Fruit fly (Drosophila melanogaster): ENCODE data around the gene CG11885.

CG11885 gene

dm6 chr2L:419620-420184 is 1.5 kb downstream of the CG11885 start, which contains the start of the genes CG13690 and RpLP1 (continued):
- peak; percentile 56 for TF ChIP-seq CG8290 (GFP tag; optimal IDR thresholded peaks at IDR 0.05)
- TF ChIP-seq CG8290 (tag; optimal IDR thresholded peaks at IDR 0.05), result peak; percentile 41 to 85
- peak; percentile 73 for TF ChIP-seq sug (tag; optimal IDR thresholded peaks at IDR 0.05)
- no peak for TF ChIP-seq CG31388 (GFP tag; optimal IDR thresholded peaks at IDR 0.05)
- no peak for TF ChIP-seq sima (GFP tag; optimal IDR thresholded peaks at IDR 0.05)
- no peak for TF ChIP-seq ERR (GFP tag; optimal IDR thresholded peaks at IDR 0.05)
- TF ChIP-seq Mad (GFP tag; optimal IDR thresholded peaks at IDR 0.05), result peak; percentile 22
- peak; percentile 13 for TF ChIP-seq Kr (GFP tag; optimal IDR thresholded peaks at IDR 0.05)
- peak; percentile 31 for TF ChIP-seq D19B (GFP tag; optimal IDR thresholded peaks at IDR 0.05)
- peak; percentile 11 for TF ChIP-seq jumu (GFP tag; optimal IDR thresholded peaks at IDR 0.05)
- TF ChIP-seq NC2β (GFP tag; optimal IDR thresholded peaks at IDR 0.05), result peak; percentile 98
- no peak for TF ChIP-seq CG11093 (GFP tag; IDR thresholded peaks at IDR 0.05)
- peak; percentile 31; the same call in 2 of the 3 replicates for TF ChIP-seq tgo (GFP tag; IDR thresholded peaks at IDR 0.05)
- TF ChIP-seq sim (GFP tag; IDR thresholded peaks at IDR 0.05), result peak; percentile 51; the same call in 1 of the 2 replicates
- peak; percentile 72 for TF ChIP-seq en (GFP tag; optimal IDR thresholded peaks at IDR 0.05)
- peak; percentile 70 for TF ChIP-seq CG30403 (GFP tag; optimal IDR thresholded peaks at IDR 0.05)
- peak; percentile 92 for TF ChIP-seq lab (GFP tag; optimal IDR thresholded peaks at IDR 0.05)
- TF ChIP-seq sens (GFP tag), result peak; percentile 95
- TF ChIP-seq CG2889 (GFP tag; IDR thresholded peaks at IDR 0.05), result no peak
- TF ChIP-seq pb (GFP tag; optimal IDR thresholded peaks at IDR 0.05), result peak; percentile 66
- TF ChIP-seq onecut (GFP tag; IDR thresholded peaks at IDR 0.05), result peak; percentile 77
- no peak for TF ChIP-seq Ravus (GFP tag; IDR thresholded peaks at IDR 0.05)
- TF ChIP-seq bigmax (GFP tag; optimal IDR thresholded peaks at IDR 0.05), result peak; percentile 53
- no peak for TF ChIP-seq gt (GFP tag; IDR thresholded peaks at IDR 0.05)
- no peak for TF ChIP-seq prd (optimal IDR thresholded peaks at IDR 0.05)
- no peak for TF ChIP-seq prd (GFP tag; IDR thresholded peaks at IDR 0.05)
- peak; percentile 93 for TF ChIP-seq MTF-1 (GFP tag; optimal IDR thresholded peaks at IDR 0.05; ENCODE audit: borderline replicate concordance)
- TF ChIP-seq CG2875 (GFP tag; optimal IDR thresholded peaks at IDR 0.05), result peak; percentile 81
- TF ChIP-seq C15 (GFP tag; IDR thresholded peaks at IDR 0.05), result peak; percentile 54; the same call in 1 of the 3 replicates
- TF ChIP-seq TFAM (GFP tag; optimal IDR thresholded peaks at IDR 0.05), result peak; percentile 70
- TF ChIP-seq dpn (GFP tag; optimal IDR thresholded peaks at IDR 0.05), result peak; percentile 45 to 76
- TF ChIP-seq Fer2 (tag; optimal IDR thresholded peaks at IDR 0.05), result peak; percentile 27
- TF ChIP-seq Adf1 (GFP tag; IDR thresholded peaks at IDR 0.05), result 0 out of 2 replicates have a peak, but pooled peaks have one; percentile 19
- TF ChIP-seq otp (GFP tag; IDR thresholded peaks at IDR 0.05), result peak; percentile 76
- peak; percentile 57 for TF ChIP-seq CG10274 (GFP tag; optimal IDR thresholded peaks at IDR 0.05)
- TF ChIP-seq CG13775 (GFP tag; optimal IDR thresholded peaks at IDR 0.05), result peak; percentile 91
- peak; percentile 96 for TF ChIP-seq Med (GFP tag)
- peak; percentile 56 for TF ChIP-seq Dip3 (GFP tag; optimal IDR thresholded peaks at IDR 0.05)
- TF ChIP-seq kah (GFP tag; optimal IDR thresholded peaks at IDR 0.05), result peak; percentile 76
- no peak for TF ChIP-seq Antp (GFP tag; optimal IDR thresholded peaks at IDR 0.05)
- TF ChIP-seq CG15479 (GFP tag; optimal IDR thresholded peaks at IDR 0.05), result peak; percentile 29
- peak; percentile 69; the same call in 1 of the 2 replicates for TF ChIP-seq NFAT (GFP tag; IDR thresholded peaks at IDR 0.05)
- TF ChIP-seq CG7271 (tag; optimal IDR thresholded peaks at IDR 0.05), result peak; percentile 91
- peak; percentile 72 for TF ChIP-seq eyg (GFP tag; optimal IDR thresholded peaks at IDR 0.05)
- TF ChIP-seq Usf (GFP tag; optimal IDR thresholded peaks at IDR 0.05), result peak; percentile 40
- peak; percentile 46 for TF ChIP-seq Myb (GFP tag; optimal IDR thresholded peaks at IDR 0.05)
- TF ChIP-seq CG17385 (GFP tag; optimal IDR thresholded peaks at IDR 0.05), result peak; percentile 84
- no peak for TF ChIP-seq CG14441 (GFP tag; IDR thresholded peaks at IDR 0.05)
- no peak for TF ChIP-seq CG12942 (GFP tag; optimal IDR thresholded peaks at IDR 0.05)
- TF ChIP-seq MESR4 (GFP tag; optimal IDR thresholded peaks at IDR 0.05), result peak; percentile 99
- no peak for TF ChIP-seq toy (GFP tag; IDR thresholded peaks at IDR 0.05)
- peak; percentile 54 for TF ChIP-seq CG17328 (GFP tag; IDR thresholded peaks at IDR 0.05)

All from whole organism, embryonic.